Fruit fly (Drosophila melanogaster) whole organism, larva: ENCODE measurements around the gene Hsp67Bc.

ENCODE experiments used
- noc ChIP-seq: fragments of 200-800 bp; sonication (Bioruptor generic); optimal IDR thresholded peaks from 3 replicates; lab custom pipeline; 2019; ENCODE audit warnings: missing biosample characterization, mild to moderate bottlenecking, missing genetic modification characterization, moderate library complexity

Hsp67Bc gene

DNA sequence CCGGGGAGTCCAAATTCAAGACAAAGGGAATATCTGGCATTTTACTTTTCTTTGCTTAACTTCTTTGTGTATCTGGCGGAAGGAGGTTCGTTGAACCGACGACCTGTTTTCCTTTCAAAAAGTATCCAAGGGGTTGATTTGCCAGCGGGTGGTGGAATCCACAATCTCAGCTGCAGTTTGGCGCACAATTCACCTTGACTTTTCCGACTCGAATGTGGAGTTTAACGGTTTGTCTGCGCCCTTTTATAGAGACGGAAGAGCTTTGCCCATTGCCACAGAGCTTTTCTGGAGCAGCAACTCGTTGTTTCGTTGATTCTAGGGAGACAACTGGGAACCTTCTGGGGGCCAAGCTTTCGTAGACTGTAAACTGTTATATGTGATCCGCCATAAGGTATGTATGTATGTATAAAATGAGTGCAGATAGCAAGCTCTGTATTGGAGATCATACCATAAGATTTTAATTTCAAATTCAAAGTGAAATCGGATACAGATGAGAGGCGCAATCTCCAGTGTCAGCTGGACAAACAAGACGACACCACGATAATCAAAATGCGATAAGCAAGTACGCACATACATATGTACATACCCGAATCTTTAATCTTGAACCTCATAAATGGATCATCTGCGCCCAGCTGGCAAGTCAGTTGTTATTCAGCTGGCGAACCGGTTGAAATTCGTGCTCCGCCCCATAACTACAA is at the start of gene Hsp67Bc, which contains the start of the genes CG4456 and Hsp22:
Hsp67Bc (minus strand) TSS at position 220 of the 698 bp plus-strand sequence.
CG4456 (plus strand) TSS at position 445 of the 698 bp plus-strand sequence.
Hsp22 (plus strand) TSS at position 654 of the 698 bp plus-strand sequence.
- peak; percentile 5 for TF ChIP-seq noc (tag; lab: Kevin White, UChicago)

DNA sequence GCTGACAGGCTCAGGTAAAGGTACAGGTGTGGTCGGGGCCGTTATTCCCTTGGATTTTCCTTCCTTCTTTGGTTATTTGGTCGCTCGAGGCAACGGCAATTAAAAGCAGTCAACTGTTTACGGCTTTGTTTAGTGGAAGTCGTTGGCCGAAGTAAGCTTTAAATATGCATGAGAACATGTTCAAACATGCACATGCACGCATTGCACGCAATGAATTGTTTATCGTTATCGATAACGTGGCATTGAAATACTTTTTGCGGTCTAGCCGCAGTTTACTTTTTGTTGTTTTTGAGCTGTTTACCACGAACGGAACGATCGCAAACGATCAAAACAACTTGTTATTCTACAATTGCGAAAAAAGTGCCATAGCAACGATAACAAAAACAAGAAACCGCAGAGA is 49.3 kb upstream of the Hsp67Bc start:
- no peak for TF ChIP-seq noc (tag; lab: Kevin White, UChicago)

DNA sequence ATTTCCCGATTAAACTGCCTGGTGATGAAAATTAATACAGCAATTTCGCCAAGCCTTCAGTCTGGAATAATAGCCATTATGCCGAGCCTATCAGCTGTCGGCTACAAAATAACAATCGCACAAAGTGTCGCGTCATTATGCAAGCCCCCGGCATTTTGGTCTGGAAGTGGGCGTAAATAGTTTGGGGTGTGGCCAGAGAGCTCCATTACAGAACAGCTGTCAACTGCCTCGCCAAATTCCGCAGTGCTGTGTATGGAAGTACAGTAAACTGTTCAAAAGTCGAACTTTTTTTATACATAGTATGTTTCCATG is 48.5 kb upstream of the Hsp67Bc start:
- no peak for TF ChIP-seq noc (tag; lab: Kevin White, UChicago)

dm6 chr3L:9420054-9420818 is 47.9 kb upstream of the Hsp67Bc start:
- TF ChIP-seq noc (tag; lab: Kevin White, UChicago), result peak; percentile 26

- no peak for TF ChIP-seq noc (tag; lab: Kevin White, UChicago)
Observed at dm6 chr3L:9419328-9419727, 47.0 kb upstream of the Hsp67Bc start.

DNA sequence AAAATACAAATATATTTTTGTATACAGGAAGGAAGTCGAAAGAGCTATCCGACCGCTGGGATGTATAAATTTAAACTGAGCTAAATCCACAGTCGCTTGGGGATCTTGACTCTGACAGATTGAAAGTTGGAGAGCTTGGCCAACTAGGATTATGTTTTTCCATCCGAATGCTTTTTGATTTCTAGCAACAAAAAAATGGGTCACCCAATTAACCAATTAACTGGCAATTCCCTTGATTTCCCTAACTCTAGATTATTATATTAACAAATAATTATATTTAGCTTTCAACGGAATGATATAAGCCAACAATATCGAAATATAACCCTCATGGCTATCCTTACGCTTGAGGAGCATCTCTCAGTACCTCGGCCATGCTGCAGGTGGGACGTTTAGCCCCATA is 45.0 kb upstream of the Hsp67Bc start, which contains the start of gene CG3982:
CG3982 (minus strand) TSS at position 101 of the 400 bp plus-strand sequence.
- TF ChIP-seq noc (tag; lab: Kevin White, UChicago), result no peak

DNA sequence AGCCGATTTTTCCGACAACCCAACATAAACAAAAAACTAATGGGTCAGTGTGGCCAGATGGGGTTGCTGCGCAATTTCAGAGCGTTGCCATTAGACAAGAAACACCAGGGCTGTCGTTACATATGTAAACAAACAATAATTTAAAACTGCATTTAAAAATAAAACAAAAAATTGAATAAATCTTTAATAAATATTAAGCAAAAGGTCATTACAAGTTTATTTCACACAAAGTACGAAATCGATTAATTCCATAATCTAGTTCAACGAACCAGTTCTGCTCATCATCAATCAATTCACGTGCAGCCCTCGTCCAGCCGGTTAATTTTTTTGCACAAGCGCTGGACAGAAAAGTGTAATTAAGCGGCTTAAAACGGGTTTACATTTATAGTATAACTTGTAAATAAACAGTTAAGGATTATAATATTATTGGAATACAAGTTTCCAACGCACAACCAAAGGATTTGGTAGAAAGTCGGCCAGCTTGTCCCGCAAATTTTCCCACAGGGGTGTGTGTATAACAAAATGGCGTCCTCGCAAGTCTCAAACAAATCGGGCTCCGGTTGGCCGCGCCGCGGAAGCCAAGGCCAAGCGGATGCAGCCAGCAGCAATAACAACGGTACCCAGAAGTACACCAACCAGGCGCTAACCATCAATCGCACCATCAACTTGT is 38.6 kb upstream of the Hsp67Bc start, which contains the start of the genes CG4022 and Cpsf5:
CG4022 (minus strand) TSS at position 79 of the 670 bp plus-strand sequence.
Cpsf5 (plus strand) TSS at position 285 of the 670 bp plus-strand sequence.
- peak; percentile 82 for TF ChIP-seq noc (tag; lab: Kevin White, UChicago)

DNA sequence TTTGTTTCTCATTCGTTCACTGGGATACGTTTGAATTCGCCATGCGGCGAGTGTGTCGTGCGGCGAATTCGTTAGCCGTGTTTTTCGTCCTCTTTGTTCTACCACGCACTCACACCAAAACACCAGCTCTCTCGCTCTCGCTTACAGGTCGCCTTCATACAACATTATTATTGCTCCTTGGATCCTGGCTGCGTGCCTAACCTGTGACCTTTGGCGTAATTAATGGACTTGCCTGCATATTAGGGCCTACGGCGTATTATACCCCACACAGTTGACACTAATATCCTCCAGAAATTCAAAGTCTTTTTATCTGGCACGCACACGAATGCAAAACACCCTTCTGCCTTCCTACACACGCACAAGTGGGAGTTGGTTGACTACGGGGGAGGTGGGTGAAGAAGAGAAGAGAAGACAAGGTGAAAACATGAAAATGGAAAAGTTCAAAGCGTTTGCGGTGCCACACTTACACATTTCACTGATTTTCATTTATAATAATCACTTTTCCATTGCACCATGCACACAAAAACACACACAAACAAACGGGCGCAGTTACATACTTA is 37.8 kb upstream of the Hsp67Bc start:
- TF ChIP-seq noc (tag; lab: Kevin White, UChicago), result no peak

dm6 chr3L:9404497-9404896 is 32.2 kb upstream of the Hsp67Bc start, which contains the start of gene Cpr67B:
Gene Cpr67B (plus strand): TSS chr3L:9404797.
- no peak for TF ChIP-seq noc (tag; lab: Kevin White, UChicago)

DNA sequence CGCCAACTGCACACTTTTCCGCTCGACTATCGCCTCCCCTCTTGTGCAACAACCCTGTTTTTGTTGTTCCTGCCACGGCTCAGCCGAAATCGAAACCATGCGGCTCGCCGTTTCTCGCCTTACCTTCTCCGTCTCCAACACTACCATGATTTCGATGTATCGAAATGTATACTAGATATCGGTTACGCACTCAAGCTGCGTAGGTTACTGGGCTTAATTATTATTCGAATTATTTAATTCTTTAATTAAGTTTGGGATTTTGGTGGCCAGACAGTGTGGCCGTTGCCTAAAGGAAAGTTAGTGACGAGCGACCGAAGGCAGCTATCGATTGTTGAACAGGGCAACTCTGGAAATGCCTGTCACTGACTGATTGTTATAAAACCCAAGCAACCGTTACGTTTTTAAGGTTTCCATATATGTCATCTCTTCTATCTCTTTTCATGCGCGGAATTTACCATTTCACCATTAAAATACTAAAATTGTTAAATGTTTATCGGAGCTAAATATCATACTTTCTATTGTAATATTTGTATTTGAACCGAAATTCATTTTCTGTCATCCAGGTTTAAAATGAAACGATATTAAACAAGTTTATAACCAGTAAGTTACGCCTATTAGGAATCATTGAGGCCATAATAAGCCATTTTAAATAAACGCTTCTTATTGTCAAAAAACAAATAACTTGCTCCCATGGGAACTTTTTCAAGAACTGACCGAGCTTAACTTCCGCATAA is 30.0 kb upstream of the Hsp67Bc start, which contains the start of gene eIF4E1:
eIF4E1 (minus strand) TSS at position 304 of the 734 bp plus-strand sequence.
- TF ChIP-seq noc (tag; lab: Kevin White, UChicago), result no peak

dm6 chr3L:9401354-9402156 is 29.3 kb upstream of the Hsp67Bc start:
- TF ChIP-seq noc (tag; lab: Kevin White, UChicago), result no peak

- no peak for TF ChIP-seq noc (tag; lab: Kevin White, UChicago)
Observed at dm6 chr3L:9400697-9401353, 28.5 kb upstream of the Hsp67Bc start.

DNA sequence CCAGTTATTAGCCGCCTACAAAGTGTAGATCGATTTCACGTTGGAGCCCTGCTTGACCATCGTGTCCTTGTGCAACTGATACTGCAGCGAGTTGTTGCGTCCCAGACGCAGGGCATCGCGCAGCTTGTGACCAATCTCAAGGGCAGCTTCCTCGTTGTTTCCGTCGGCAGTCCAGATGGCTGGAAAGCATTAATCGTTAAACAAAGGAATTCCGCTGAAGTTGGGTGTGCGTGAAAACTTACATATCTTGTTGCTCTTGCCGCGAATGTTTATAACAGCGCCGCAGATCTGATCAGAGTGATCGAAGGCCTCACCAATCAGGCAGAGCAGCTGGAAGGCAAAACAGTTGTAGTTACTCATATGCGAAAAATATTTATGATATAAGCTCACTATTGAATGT is 27.6 kb upstream of the Hsp67Bc start:
- TF ChIP-seq noc (tag; lab: Kevin White, UChicago), result no peak
